Fruit fly (Drosophila melanogaster) whole organism, prepupa: ENCODE measurements around the gene CG44000.
A peak's percentile ranks its signal among the peaks of the same experiment; 100 is the strongest.

Experiments
- CG10631 ChIP-seq: fragments of 200-800 bp; sonication (Bioruptor generic); optimal IDR thresholded peaks from 2 replicates; lab custom pipeline; 2016; ENCODE audit warnings: missing biosample characterization, missing genetic modification characterization
- CG11902 ChIP-seq: fragments of 200-800 bp; sonication (Bioruptor generic); optimal IDR thresholded peaks from 3 replicates; lab custom pipeline; 2016; ENCODE audit warnings: missing biosample characterization, missing genetic modification characterization
- CG15336 ChIP-seq: fragments of 200-800 bp; sonication (Bioruptor generic); IDR thresholded peaks from 2 replicates; pipeline ENCODE4 v1.3.6; 2022; ENCODE audit warnings: missing biosample characterization, missing genetic modification characterization
- CG1621 ChIP-seq: fragments of 200-800 bp; sonication (Bioruptor generic); optimal IDR thresholded peaks from 3 replicates; lab custom pipeline; 2018; ENCODE audit warnings: missing biosample characterization, mild to moderate bottlenecking, missing genetic modification characterization
- CG16779 ChIP-seq: fragments of 200-800 bp; sonication (Bioruptor generic); optimal IDR thresholded peaks from 3 replicates; lab custom pipeline; 2017; ENCODE audit warnings: missing biosample characterization, mild to moderate bottlenecking, missing genetic modification characterization
- CG3032 ChIP-seq: fragments of 200-800 bp; optimal IDR thresholded peaks from 2 replicates; lab custom pipeline; 2019; ENCODE audit warnings: missing biosample characterization, mild to moderate bottlenecking, missing genetic modification characterization, moderate library complexity
- CG31627 ChIP-seq: fragments of 200-800 bp; sonication (Bioruptor generic); optimal IDR thresholded peaks from 3 replicates; lab custom pipeline; 2016; ENCODE audit warnings: missing biosample characterization, missing genetic modification characterization
- CG32006 ChIP-seq: fragments of 200-800 bp; sonication (Bioruptor generic); optimal IDR thresholded peaks from 3 replicates; lab custom pipeline; 2017; ENCODE audit warnings: missing biosample characterization, mild to moderate bottlenecking, missing genetic modification characterization
- CG3919 ChIP-seq: fragments of 200-800 bp; sonication (Bioruptor generic); optimal IDR thresholded peaks from 3 replicates; lab custom pipeline; 2016; ENCODE audit warnings: missing biosample characterization, missing genetic modification characterization
- CG6163 ChIP-seq: fragments of 200-800 bp; sonication (Bioruptor generic); IDR thresholded peaks from 3 replicates; pipeline ENCODE4 v1.3.6; 2022; ENCODE audit warnings: missing biosample characterization, missing genetic modification characterization
- CG6792 ChIP-seq: fragments of 200-800 bp; sonication (Bioruptor generic); optimal IDR thresholded peaks from 3 replicates; lab custom pipeline; 2016; ENCODE audit warnings: missing biosample characterization, missing genetic modification characterization
- CG7368 ChIP-seq: fragments of 200-800 bp; sonication (Bioruptor generic); optimal IDR thresholded peaks from 3 replicates; lab custom pipeline; 2016; ENCODE audit warnings: missing biosample characterization, missing genetic modification characterization
- CG8632 ChIP-seq: fragments of 200-800 bp; sonication (Bioruptor generic); optimal IDR thresholded peaks from 3 replicates; lab custom pipeline; 2016; ENCODE audit warnings: missing biosample characterization, missing genetic modification characterization
- Eip75B ChIP-seq: fragments of 200-800 bp; sonication (Bioruptor generic); optimal IDR thresholded peaks from 3 replicates; lab custom pipeline; 2016; ENCODE audit warnings: missing biosample characterization, missing genetic modification characterization
- Eip78C ChIP-seq: fragments of 200-800 bp; sonication (Bioruptor generic); peaks from one replicate; lab custom pipeline; 2016; ENCODE audit warnings: missing biosample characterization, missing genetic modification characterization
- Eip93F ChIP-seq: fragments of 200-800 bp; sonication (Bioruptor generic); optimal IDR thresholded peaks from 2 replicates; lab custom pipeline; 2016; ENCODE audit warnings: missing biosample characterization, mild to moderate bottlenecking, missing genetic modification characterization
- Ets21C ChIP-seq: fragments of 200-800 bp; sonication (Bioruptor generic); optimal IDR thresholded peaks from 3 replicates; lab custom pipeline; 2016; ENCODE audit warnings: missing biosample characterization, missing genetic modification characterization
- Hr39 ChIP-seq: fragments of 200-800 bp; sonication (Bioruptor generic); optimal IDR thresholded peaks from 2 replicates; lab custom pipeline; 2016; ENCODE audit warnings: missing biosample characterization, missing genetic modification characterization
- Hr4 ChIP-seq: fragments of 200-800 bp; sonication (Bioruptor generic); optimal IDR thresholded peaks from 3 replicates; lab custom pipeline; 2016; ENCODE audit warnings: missing biosample characterization, missing genetic modification characterization
- Met ChIP-seq: fragments of 200-800 bp; sonication (Bioruptor generic); optimal IDR thresholded peaks from 3 replicates; lab custom pipeline; 2016; ENCODE audit warnings: missing biosample characterization, missing genetic modification characterization
- OdsH ChIP-seq: fragments of 200-800 bp; sonication (Bioruptor generic); optimal IDR thresholded peaks from 3 replicates; lab custom pipeline; 2016; ENCODE audit warnings: missing biosample characterization, missing genetic modification characterization
- Smox ChIP-seq: fragments of 200-800 bp; sonication (Bioruptor generic); optimal IDR thresholded peaks from 3 replicates; lab custom pipeline; 2016; ENCODE audit warnings: missing biosample characterization, missing genetic modification characterization
- Sox102F ChIP-seq: fragments of 200-800 bp; sonication (Bioruptor generic); optimal IDR thresholded peaks from 2 replicates; lab custom pipeline; 2016; ENCODE audit warnings: missing biosample characterization, mild to moderate bottlenecking, missing genetic modification characterization
- Sox14 ChIP-seq: fragments of 200-800 bp; sonication (Bioruptor generic); optimal IDR thresholded peaks from 3 replicates; lab custom pipeline; 2016; ENCODE audit warnings: missing biosample characterization, missing genetic modification characterization
- achi ChIP-seq: fragments of 200-800 bp; sonication (Bioruptor generic); optimal IDR thresholded peaks from 3 replicates; lab custom pipeline; 2016; ENCODE audit warnings: missing biosample characterization, missing genetic modification characterization
- acj6 ChIP-seq: fragments of 200-800 bp; sonication (Bioruptor generic); optimal IDR thresholded peaks from 3 replicates; lab custom pipeline; 2016; ENCODE audit warnings: missing biosample characterization, missing genetic modification characterization
- cyc ChIP-seq: fragments of 200-800 bp; sonication (Bioruptor generic); optimal IDR thresholded peaks from 3 replicates; lab custom pipeline; 2016; ENCODE audit warnings: missing biosample characterization, missing genetic modification characterization
- dsx ChIP-seq: fragments of 200-800 bp; optimal IDR thresholded peaks from 3 replicates; lab custom pipeline; 2019; ENCODE audit warnings: missing biosample characterization, mild to moderate bottlenecking, missing genetic modification characterization, moderate library complexity; ENCODE audit not compliant: poor library complexity, severe bottlenecking
- eg ChIP-seq: fragments of 200-800 bp; sonication (Bioruptor generic); IDR thresholded peaks from 3 replicates; pipeline ENCODE4 v1.3.6; 2022; ENCODE audit warnings: missing biosample characterization, missing genetic modification characterization
- esn ChIP-seq: fragments of 200-800 bp; sonication (Bioruptor generic); optimal IDR thresholded peaks from 2 replicates; lab custom pipeline; 2016; ENCODE audit warnings: missing biosample characterization, mild to moderate bottlenecking, missing genetic modification characterization, moderate library complexity
- fd59A ChIP-seq: fragments of 200-800 bp; sonication (Bioruptor generic); optimal IDR thresholded peaks from 2 replicates; lab custom pipeline; 2017; ENCODE audit warnings: missing biosample characterization, mild to moderate bottlenecking, missing genetic modification characterization, missing genetic modification reagents
- fkh ChIP-seq: fragments of 200-800 bp; sonication (Bioruptor generic); optimal IDR thresholded peaks from 3 replicates; lab custom pipeline; 2017; ENCODE audit warnings: missing biosample characterization, mild to moderate bottlenecking, missing genetic modification characterization, moderate library complexity
- lz ChIP-seq: fragments of 200-800 bp; sonication (Bioruptor generic); optimal IDR thresholded peaks from 3 replicates; lab custom pipeline; 2016; ENCODE audit warnings: missing biosample characterization, missing genetic modification characterization
- pdm3 ChIP-seq: fragments of 200-800 bp; sonication (Bioruptor generic); optimal IDR thresholded peaks from 3 replicates; lab custom pipeline; 2016; ENCODE audit warnings: missing biosample characterization, missing genetic modification characterization
- spab ChIP-seq: fragments of 200-800 bp; sonication (Bioruptor generic); optimal IDR thresholded peaks from 2 replicates; lab custom pipeline; 2017; ENCODE audit warnings: missing biosample characterization, mild to moderate bottlenecking, missing genetic modification characterization, missing genetic modification reagents
- ss ChIP-seq, 2 experiments: fragments of 200-800 bp; sonication (Bioruptor generic); optimal IDR thresholded peaks; 2 replicates in 1 of 2; 3 replicates in 1 of 2; lab custom pipeline; 2017 to 2018; ENCODE audit warnings: mild to moderate bottlenecking in 2 of 2, missing biosample characterization in 2 of 2, missing genetic modification characterization in 2 of 2, moderate library complexity in 1 of 2
- svp ChIP-seq: fragments of 200-800 bp; sonication (Bioruptor generic); peaks from one replicate; lab custom pipeline; 2016; ENCODE audit warnings: missing biosample characterization, missing genetic modification characterization
- topi ChIP-seq: fragments of 200-800 bp; sonication (Bioruptor generic); optimal IDR thresholded peaks from 3 replicates; lab custom pipeline; 2016; ENCODE audit warnings: missing biosample characterization, missing genetic modification characterization
- vri ChIP-seq: fragments of 200-800 bp; sonication (Bioruptor generic); optimal IDR thresholded peaks from 3 replicates; lab custom pipeline; 2016; ENCODE audit warnings: missing biosample characterization, mild to moderate bottlenecking, missing genetic modification characterization

CG44000 gene

dm6 chr2L:5043043-5043442, at the start of gene CG44000, which contains the start of the genes CG33995 and CG44001:
Gene CG44000 (plus strand): TSS chr2L:5043270.
Gene CG33995 (plus strand): TSS chr2L:5043270.
Gene CG44001 (plus strand): TSS chr2L:5043270.
- TF ChIP-seq CG15336 (no peak), dsx (GFP tag; lab: Kevin White, UChicago) (peak; percentile 8), CG7368 (peak; percentile 4), achi (GFP tag; lab: Kevin White, UChicago) (peak; percentile 5), CG31627 (GFP tag; lab: Kevin White, UChicago) (peak; percentile 61), cyc (GFP tag; lab: Kevin White, UChicago) (peak; percentile 53), svp (GFP tag; lab: Kevin White, UChicago) (peak; percentile 76), CG32006 (GFP tag; lab: Kevin White, UChicago) (no peak), spab (GFP tag; lab: Kevin White, UChicago) (no peak), esn (GFP tag; lab: Kevin White, UChicago) (peak; percentile 52), Eip75B (GFP tag; lab: Kevin White, UChicago) (peak; percentile 42), CG8632 (GFP tag; lab: Kevin White, UChicago) (no peak), lz (GFP tag; lab: Kevin White, UChicago) (peak; percentile 46), Hr39 (GFP tag; lab: Kevin White, UChicago) (peak; percentile 39), fkh (peak; percentile 73), CG10631 (GFP tag; lab: Kevin White, UChicago) (no peak), Eip78C (GFP tag; lab: Kevin White, UChicago) (peak; percentile 81), fd59A (GFP tag; lab: Kevin White, UChicago) (no peak), Sox14 (GFP tag; lab: Kevin White, UChicago) (peak; percentile 70), eg (GFP tag; lab: Robert Waterston, UW) (peak; percentile 43; the same call in 2 of the 3 replicates), CG3919 (peak; percentile 54), CG6792 (GFP tag; lab: Kevin White, UChicago) (peak; percentile 2), Sox102F (GFP tag; lab: Kevin White, UChicago) (no peak), pdm3 (GFP tag; lab: Kevin White, UChicago) (peak; percentile 37), CG3032 (tag; lab: Kevin White, UChicago) (peak; percentile 47), Met (GFP tag; lab: Kevin White, UChicago) (peak; percentile 28), OdsH (GFP tag; lab: Kevin White, UChicago) (peak; percentile 33), acj6 (GFP tag; lab: Kevin White, UChicago) (peak; percentile 14), vri (GFP tag; lab: Kevin White, UChicago) (peak; percentile 66), Smox (GFP tag; lab: Kevin White, UChicago) (peak; percentile 26), topi (GFP tag; lab: Kevin White, UChicago) (peak; percentile 42), Ets21C (GFP tag; lab: Kevin White, UChicago) (peak; percentile 29), Hr4 (GFP tag; lab: Kevin White, UChicago) (peak; percentile 20)

DNA sequence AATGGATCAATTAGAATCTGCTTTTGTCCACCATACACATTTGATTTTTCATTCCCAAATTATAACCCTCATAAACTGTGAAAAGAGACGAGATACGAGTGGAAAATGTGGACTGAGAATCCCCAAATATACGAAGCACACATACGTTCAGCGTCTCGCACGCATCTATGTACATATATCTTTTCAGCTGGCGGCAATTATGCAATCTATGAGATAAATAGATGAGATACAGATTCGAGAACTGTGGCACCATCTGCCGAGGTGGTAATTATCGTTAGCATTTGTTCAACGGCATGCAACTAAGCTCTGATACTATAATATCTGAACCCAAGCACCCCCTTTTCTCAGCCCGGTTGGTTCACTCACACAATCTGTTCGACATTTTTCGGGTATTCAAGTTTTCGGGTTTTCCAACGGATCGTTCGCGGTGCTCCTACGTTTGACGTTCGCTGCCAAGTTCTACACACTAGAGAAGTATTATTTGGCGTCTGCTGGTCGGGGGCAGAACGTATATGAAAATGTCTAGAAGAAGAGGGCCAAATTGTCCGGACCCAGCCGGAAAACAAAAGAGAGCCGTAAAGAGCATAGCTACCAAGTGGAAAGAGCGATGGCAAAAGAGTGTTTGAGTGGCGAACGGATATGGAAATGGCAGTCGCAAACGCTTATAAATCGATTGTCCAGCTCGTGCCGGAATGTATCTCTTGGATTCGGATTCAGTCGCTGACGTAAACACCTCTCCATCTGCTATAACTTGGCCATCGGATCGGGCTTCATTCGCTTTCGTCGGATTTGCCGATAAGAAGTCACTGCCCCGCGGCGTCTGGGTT, 47.8 kb upstream of the CG44000 start:
- TF ChIP-seq CG16779 (tag; lab: Kevin White, UChicago) (no peak), Hr39 (GFP tag; lab: Kevin White, UChicago) (no peak), Met (GFP tag; lab: Kevin White, UChicago) (no peak), CG11902 (no peak), cyc (GFP tag; lab: Kevin White, UChicago) (no peak), CG1621 (tag; lab: Kevin White, UChicago) (no peak), Eip93F (no peak), CG15336 (no peak), CG6163 (GFP tag; lab: Robert Waterston, UW) (no peak), esn (GFP tag; lab: Kevin White, UChicago) (no peak), Eip78C (GFP tag; lab: Kevin White, UChicago) (no peak), ss (GFP tag; optimal IDR thresholded peaks at IDR 0.05; lab: Kevin White, UChicago) (no peak), acj6 (GFP tag; lab: Kevin White, UChicago) (no peak), CG7368 (no peak), CG32006 (GFP tag; lab: Kevin White, UChicago) (no peak)
